Fruit fly (Drosophila melanogaster): ENCODE data around the gene CG32191.

The CG32191 gene

DNA sequence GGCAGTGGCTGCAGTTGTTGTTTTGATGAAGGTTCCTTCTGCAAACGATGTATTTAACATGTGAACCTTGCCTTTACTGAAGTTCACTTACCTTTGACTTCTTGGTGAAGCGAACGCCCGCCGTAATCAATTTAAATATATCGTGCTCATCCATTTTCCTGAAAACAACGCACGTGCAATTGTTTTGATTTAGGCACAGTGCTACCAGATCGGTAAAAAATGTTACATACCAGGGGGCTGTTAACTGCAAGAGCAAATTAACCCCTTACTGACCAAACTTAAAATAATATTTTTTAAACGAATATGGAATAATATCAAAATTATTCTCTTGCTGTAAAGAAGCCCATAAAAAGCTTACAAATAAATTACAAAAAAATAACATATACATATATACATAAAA is 4.4 kb downstream of the CG32191 start, which contains the start of gene ais (continued):
- TF ChIP-seq CG12942 (GFP tag; optimal IDR thresholded peaks at IDR 0.05): no peak
- TF ChIP-seq Fer1 (GFP tag; optimal IDR thresholded peaks at IDR 0.05): no peak
- no peak for TF ChIP-seq NK7.1 (GFP tag; optimal IDR thresholded peaks at IDR 0.05)
- TF ChIP-seq zfh2 (GFP tag; optimal IDR thresholded peaks at IDR 0.05): peak; percentile 11
- TF ChIP-seq TFAM (GFP tag; optimal IDR thresholded peaks at IDR 0.05): no peak
- no peak for TF ChIP-seq D19B (GFP tag; optimal IDR thresholded peaks at IDR 0.05)
- TF ChIP-seq CG12104 (GFP tag; optimal IDR thresholded peaks at IDR 0.05): no peak
- TF ChIP-seq Sox102F (GFP tag; optimal IDR thresholded peaks at IDR 0.05): peak; percentile 30
- TF ChIP-seq CG9817 (tag; optimal IDR thresholded peaks at IDR 0.05): peak; percentile 22
- peak; percentile 34 for TF ChIP-seq BEAF-32 (GFP tag; optimal IDR thresholded peaks at IDR 0.05)
- no peak for TF ChIP-seq usp (GFP tag; optimal IDR thresholded peaks at IDR 0.05)
- TF ChIP-seq CG17568 (GFP tag; optimal IDR thresholded peaks at IDR 0.05): no peak
- TF ChIP-seq ac (GFP tag; optimal IDR thresholded peaks at IDR 0.05): no peak
- no peak for TF ChIP-seq Poxn (GFP tag; IDR thresholded peaks at IDR 0.05)
- TF ChIP-seq CG13775 (GFP tag; optimal IDR thresholded peaks at IDR 0.05): peak; percentile 14
- peak; percentile 55 for TF ChIP-seq trem (tag; optimal IDR thresholded peaks at IDR 0.05)
- no peak for TF ChIP-seq CG8290 (GFP tag; optimal IDR thresholded peaks at IDR 0.05)
- peak in 1 of 2 experiments; percentile 56 for TF ChIP-seq CG8290 (tag; optimal IDR thresholded peaks at IDR 0.05)
- TF ChIP-seq Jarid2 (GFP tag; optimal IDR thresholded peaks at IDR 0.05): no peak
- no peak for TF ChIP-seq CG7745 (tag; optimal IDR thresholded peaks at IDR 0.05)
- TF ChIP-seq Oaz (GFP tag; IDR thresholded peaks at IDR 0.05): no peak; the same call in 1 of the 2 replicates
- no peak for TF ChIP-seq nau (GFP tag; optimal IDR thresholded peaks at IDR 0.05)
- no peak for TF ChIP-seq disco-r (GFP tag; optimal IDR thresholded peaks at IDR 0.05)
- peak; percentile 70 for TF ChIP-seq slbo (GFP tag; IDR thresholded peaks at IDR 0.05)
- peak; percentile 39; the same call in 1 of the 2 replicates for TF ChIP-seq chm (GFP tag; IDR thresholded peaks at IDR 0.05)
- TF ChIP-seq gsb-n (tag; optimal IDR thresholded peaks at IDR 0.05): no peak
- TF ChIP-seq wdn (GFP tag; IDR thresholded peaks at IDR 0.05): no peak
- no peak for TF ChIP-seq BtbVII (GFP tag; optimal IDR thresholded peaks at IDR 0.05)
- no peak for TF ChIP-seq CG32772 (GFP tag; IDR thresholded peaks at IDR 0.05)
- no peak for TF ChIP-seq chn (GFP tag; optimal IDR thresholded peaks at IDR 0.05)
- TF ChIP-seq CG14965 (GFP tag; optimal IDR thresholded peaks at IDR 0.05; ENCODE audit: borderline replicate concordance): no peak
- peak; percentile 77 for TF ChIP-seq row (GFP tag; IDR thresholded peaks at IDR 0.05)
- no peak for TF ChIP-seq ftz-f1 (GFP tag; optimal IDR thresholded peaks at IDR 0.05)
- TF ChIP-seq pum (GFP tag; optimal IDR thresholded peaks at IDR 0.05): no peak
- TF ChIP-seq stwl (tag; optimal IDR thresholded peaks at IDR 0.05): peak; percentile 63
- TF ChIP-seq cas (GFP tag; IDR thresholded peaks at IDR 0.05): no peak
- no peak for TF ChIP-seq en (GFP tag; optimal IDR thresholded peaks at IDR 0.05)
- TF ChIP-seq CG13287 (GFP tag; IDR thresholded peaks at IDR 0.05; ENCODE audit: partially characterized antibody): no peak
- TF ChIP-seq CG12744 (GFP tag; optimal IDR thresholded peaks at IDR 0.05): no peak
- no peak for TF ChIP-seq CG2116 (GFP tag; optimal IDR thresholded peaks at IDR 0.05)
- TF ChIP-seq ab (GFP tag; optimal IDR thresholded peaks at IDR 0.05): no peak
- no peak for TF ChIP-seq gt (GFP tag; IDR thresholded peaks at IDR 0.05)
- TF ChIP-seq D (optimal IDR thresholded peaks at IDR 0.05): no peak
- TF ChIP-seq D (GFP tag; optimal IDR thresholded peaks at IDR 0.05): no peak
- no peak for TF ChIP-seq CG10543 (GFP tag; optimal IDR thresholded peaks at IDR 0.05)
- no peak for TF ChIP-seq CTCF (GFP tag; optimal IDR thresholded peaks at IDR 0.05)
- TF ChIP-seq br (optimal IDR thresholded peaks at IDR 0.05): no peak
- TF ChIP-seq Sin3A (optimal IDR thresholded peaks at IDR 0.05): no peak
- TF ChIP-seq inv (GFP tag; IDR thresholded peaks at IDR 0.05; ENCODE audit: partially characterized antibody): no peak
- no peak for TF ChIP-seq CG10209 (GFP tag; optimal IDR thresholded peaks at IDR 0.05)
- TF ChIP-seq pzg (GFP tag; optimal IDR thresholded peaks at IDR 0.05): peak; percentile 38
- no peak for TF ChIP-seq Taf1 (GFP tag; IDR thresholded peaks at IDR 0.05)
- peak; percentile 17 for TF ChIP-seq Ets97D (GFP tag; optimal IDR thresholded peaks at IDR 0.05)
- TF ChIP-seq Opbp (GFP tag; IDR thresholded peaks at IDR 0.05; ENCODE audit: partially characterized antibody): peak; percentile 42; the same call in 1 of the 3 replicates

All from whole organism, embryonic.